Worm (Caenorhabditis elegans) whole organism, young adult: ENCODE results near the gene srbc-83.

Experiments used
- gei-17 ChIP-seq: fragments of 200-800 bp; sonication (Bioruptor generic); optimal IDR thresholded peaks from 2 replicates; lab custom pipeline; 2018; ENCODE audit warnings: mild to moderate bottlenecking, missing genetic modification characterization, missing compliant biosample characterization
- madf-8 ChIP-seq: fragments of 200-800 bp; sonication (Bioruptor generic); conservative IDR thresholded peaks from 2 replicates; pipeline ENCODE4 v1.3.6; 2022; ENCODE audit warnings: missing genetic modification reagents, missing genetic modification characterization, missing compliant biosample characterization

DNA sequence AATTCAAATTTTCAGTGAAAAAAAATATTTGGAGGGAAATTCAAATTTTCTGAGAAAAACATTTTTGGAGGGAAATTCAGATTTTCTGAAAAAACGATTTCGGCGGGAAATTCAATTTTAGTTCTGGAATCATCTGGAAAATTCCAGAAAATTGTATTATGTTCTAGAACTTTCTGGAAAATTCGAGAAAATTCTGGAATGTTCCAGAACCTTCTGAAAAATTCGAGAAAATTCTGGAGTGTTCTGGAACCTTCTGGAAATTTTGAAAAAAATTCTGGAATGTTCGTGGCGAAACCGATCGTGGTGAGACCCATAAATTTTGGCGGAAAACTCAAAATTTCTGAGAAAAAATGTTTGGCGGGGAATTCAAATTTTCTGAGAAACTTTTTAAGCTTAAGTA, 25.0 kb downstream of the srbc-83 start:
- no peak for TF ChIP-seq gei-17
- no peak for TF ChIP-seq madf-8
